Fruit fly (Drosophila melanogaster): ENCODE results near the gene Rcd-1.

Gene Rcd-1

dm6 chrX:19665684-19666141 is 27.1 kb downstream of the Rcd-1 start (continued):
- TF ChIP-seq CG9705 (GFP tag; optimal IDR thresholded peaks at IDR 0.05) (peak; percentile 11), foxo (GFP tag; optimal IDR thresholded peaks at IDR 0.05) (peak in 1 of 2 experiments; percentile 43), lola (GFP tag; optimal IDR thresholded peaks at IDR 0.05) (no peak), Mio (GFP tag; optimal IDR thresholded peaks at IDR 0.05) (no peak), Hr78 (GFP tag; optimal IDR thresholded peaks at IDR 0.05) (no peak), dl (GFP tag; optimal IDR thresholded peaks at IDR 0.05; ENCODE audit: insufficient read depth in 1 of 2, partially characterized antibody in 2 of 2) (no peak), Myc (optimal IDR thresholded peaks at IDR 0.05) (no peak), Sp1 (GFP tag; optimal IDR thresholded peaks at IDR 0.05) (peak; percentile 49), HLH106 (tag; optimal IDR thresholded peaks at IDR 0.05) (peak; percentile 48)

- no peak for TF ChIP-seq Dif (GFP tag; optimal IDR thresholded peaks at IDR 0.05; ENCODE audit: partially characterized antibody)
- no peak for TF ChIP-seq jim (GFP tag; optimal IDR thresholded peaks at IDR 0.05)
- TF ChIP-seq N (GFP tag; optimal IDR thresholded peaks at IDR 0.05) = no peak
- peak; percentile 51 for TF ChIP-seq Sp1 (GFP tag; optimal IDR thresholded peaks at IDR 0.05)
- peak; percentile 46 for TF ChIP-seq br (GFP tag; optimal IDR thresholded peaks at IDR 0.05)
- no peak for TF ChIP-seq dsf (GFP tag; optimal IDR thresholded peaks at IDR 0.05; ENCODE audit: borderline replicate concordance)
- peak; percentile 58 for TF ChIP-seq dmrt93B (GFP tag; optimal IDR thresholded peaks at IDR 0.05)
- TF ChIP-seq Abd-B (GFP tag; optimal IDR thresholded peaks at IDR 0.05) = no peak
- TF ChIP-seq Dfd (GFP tag; optimal IDR thresholded peaks at IDR 0.05) = no peak
- peak; percentile 75 for TF ChIP-seq Hr83 (GFP tag; optimal IDR thresholded peaks at IDR 0.05; ENCODE audit: poor library complexity, severe bottlenecking)
- no peak for TF ChIP-seq Hr78 (GFP tag; optimal IDR thresholded peaks at IDR 0.05)
- TF ChIP-seq sv (GFP tag; optimal IDR thresholded peaks at IDR 0.05) = peak; percentile 3
- TF ChIP-seq h (GFP tag; optimal IDR thresholded peaks at IDR 0.05) = peak; percentile 75
- TF ChIP-seq fru (GFP tag; optimal IDR thresholded peaks at IDR 0.05) = peak; percentile 67
- peak; percentile 72 for TF ChIP-seq ey (GFP tag; optimal IDR thresholded peaks at IDR 0.05)
- peak; percentile 72 for TF ChIP-seq rgr (GFP tag; optimal IDR thresholded peaks at IDR 0.05)
- TF ChIP-seq Hnf4 (GFP tag; optimal IDR thresholded peaks at IDR 0.05) = peak; percentile 78
- no peak for TF ChIP-seq Jra (GFP tag; optimal IDR thresholded peaks at IDR 0.05)
- TF ChIP-seq CrebA (GFP tag; optimal IDR thresholded peaks at IDR 0.05; ENCODE audit: borderline replicate concordance) = no peak
- no peak for TF ChIP-seq brk (GFP tag; optimal IDR thresholded peaks at IDR 0.05)
- no peak for TF ChIP-seq Myc (optimal IDR thresholded peaks at IDR 0.05)
- no peak for TF ChIP-seq lola (GFP tag; optimal IDR thresholded peaks at IDR 0.05)
- TF ChIP-seq foxo (GFP tag; optimal IDR thresholded peaks at IDR 0.05) = peak in 1 of 2 experiments; percentile 71
- no peak for TF ChIP-seq CG32264 (GFP tag; optimal IDR thresholded peaks at IDR 0.05)
- no peak for TF ChIP-seq dl (GFP tag; optimal IDR thresholded peaks at IDR 0.05; ENCODE audit: insufficient read depth in 1 of 2, partially characterized antibody in 2 of 2)
- TF ChIP-seq woc (GFP tag; optimal IDR thresholded peaks at IDR 0.05) = peak; percentile 67
- no peak for TF ChIP-seq Vsx2 (GFP tag; optimal IDR thresholded peaks at IDR 0.05; ENCODE audit: partially characterized antibody)
- peak; percentile 48 for TF ChIP-seq CG9705 (GFP tag; optimal IDR thresholded peaks at IDR 0.05)
- TF ChIP-seq Rel (GFP tag; optimal IDR thresholded peaks at IDR 0.05) = no peak
- peak; percentile 42 for TF ChIP-seq Rel (tag; optimal IDR thresholded peaks at IDR 0.05)
- no peak for TF ChIP-seq tai (GFP tag; optimal IDR thresholded peaks at IDR 0.05)
- no peak for TF ChIP-seq usp (GFP tag; optimal IDR thresholded peaks at IDR 0.05)
- no peak for TF ChIP-seq pan (optimal IDR thresholded peaks at IDR 0.05)
- TF ChIP-seq HLH106 (tag; optimal IDR thresholded peaks at IDR 0.05) = peak; percentile 71
- peak; percentile 33 for TF ChIP-seq Mio (GFP tag; optimal IDR thresholded peaks at IDR 0.05)
- TF ChIP-seq OdsH (GFP tag; optimal IDR thresholded peaks at IDR 0.05) = peak; percentile 30
- TF ChIP-seq psq (GFP tag; optimal IDR thresholded peaks at IDR 0.05) = peak; percentile 47
- TF ChIP-seq sage (GFP tag; optimal IDR thresholded peaks at IDR 0.05) = no peak
- TF ChIP-seq GATAd (GFP tag; optimal IDR thresholded peaks at IDR 0.05) = no peak
Measured at dm6 chrX:19666991-19667409, 28.4 kb downstream of the Rcd-1 start, which contains the start of gene Zw. Gene Zw (plus strand): TSS chrX:19667252.

All from whole organism, wandering third instar larva.